Fruit fly (Drosophila melanogaster) whole organism, adult: Measurements from ENCODE around the gene MtnF.

ENCODE experiments used
- CG14711 ChIP-seq: fragments of 200-800 bp; sonication (Bioruptor generic); optimal IDR thresholded peaks from 2 replicates; lab custom pipeline; 2018; ENCODE audit warnings: missing biosample characterization, mild to moderate bottlenecking, missing genetic modification characterization, moderate library complexity
- CG1620 ChIP-seq: fragments of 200-800 bp; sonication (Bioruptor generic); optimal IDR thresholded peaks from 2 replicates; lab custom pipeline; 2016; ENCODE audit warnings: missing biosample characterization, missing genetic modification characterization

dm6 chr3R:24634957-24635356, at the start of gene MtnF:
- no peak for TF ChIP-seq CG14711 (tag; lab: Kevin White, UChicago)
- TF ChIP-seq CG1620 (GFP tag; lab: Kevin White, UChicago) = no peak
